Fruit fly (Drosophila melanogaster) whole organism, embryonic: ENCODE measurements around the gene Smox.

Source experiments
- Atf6 ChIP-seq: fragments of 200-800 bp; sonication (Bioruptor generic); IDR thresholded peaks from 2 replicates; pipeline ENCODE4 v1.3.6; 2022; ENCODE audit warnings: missing biosample characterization, missing genetic modification characterization
- CG10321 ChIP-seq: fragments of 200-800 bp; sonication (Bioruptor generic); IDR thresholded peaks from 2 replicates; pipeline ENCODE4 v1.3.6; 2022; ENCODE audit warnings: missing biosample characterization, missing genetic modification characterization
- CG10431 ChIP-seq: fragments of 200-800 bp; sonication (Bioruptor generic); optimal IDR thresholded peaks from 3 replicates; lab custom pipeline; 2018; ENCODE audit warnings: missing biosample characterization, mild to moderate bottlenecking, missing genetic modification characterization
- CG10462 ChIP-seq: fragments of 200-800 bp; sonication (Bioruptor generic); optimal IDR thresholded peaks from 2 replicates; lab custom pipeline; 2016; ENCODE audit warnings: missing biosample characterization, missing genetic modification characterization
- CG10979 ChIP-seq: fragments of 200-800 bp; sonication (Bioruptor generic); optimal IDR thresholded peaks from 2 replicates; lab custom pipeline; 2018; ENCODE audit warnings: missing biosample characterization, mild to moderate bottlenecking, missing genetic modification characterization, moderate library complexity
- CG12104 ChIP-seq: fragments of 200-800 bp; sonication (Bioruptor generic); optimal IDR thresholded peaks from 3 replicates; lab custom pipeline; 2016; ENCODE audit warnings: missing biosample characterization, missing genetic modification characterization
- CG12744 ChIP-seq: fragments of 200-800 bp; sonication (Bioruptor generic); optimal IDR thresholded peaks from 2 replicates; lab custom pipeline; 2016; ENCODE audit warnings: missing biosample characterization, missing genetic modification characterization
- CG12769 ChIP-seq: fragments of 200-800 bp; sonication (Bioruptor generic); optimal IDR thresholded peaks from 2 replicates; lab custom pipeline; 2019; ENCODE audit warnings: missing biosample characterization, mild to moderate bottlenecking, missing genetic modification characterization, moderate library complexity
- CG13624 ChIP-seq: fragments of 200-800 bp; sonication (Bioruptor generic); optimal IDR thresholded peaks from 2 replicates; lab custom pipeline; 2016; ENCODE audit warnings: missing biosample characterization, missing genetic modification characterization
- CG1529 ChIP-seq: fragments of 200-800 bp; sonication (Bioruptor generic); optimal IDR thresholded peaks from 3 replicates; lab custom pipeline; 2018; ENCODE audit warnings: missing biosample characterization, missing genetic modification characterization
- CG1603 ChIP-seq: fragments of 200-800 bp; sonication (Bioruptor generic); optimal IDR thresholded peaks from 2 replicates; lab custom pipeline; 2019; ENCODE audit warnings: missing biosample characterization, mild to moderate bottlenecking, missing genetic modification characterization, moderate library complexity
- CG17186 ChIP-seq: fragments of 200-800 bp; sonication (Bioruptor generic); optimal IDR thresholded peaks from 3 replicates; lab custom pipeline; 2017; ENCODE audit warnings: missing biosample characterization, missing genetic modification reagents, missing genetic modification characterization
- CG17802 ChIP-seq: fragments of 200-800 bp; sonication (Bioruptor generic); optimal IDR thresholded peaks from 2 replicates; lab custom pipeline; 2018; ENCODE audit warnings: missing biosample characterization, mild to moderate bottlenecking, missing genetic modification characterization, moderate library complexity
- CG1832 ChIP-seq: fragments of 200-800 bp; sonication (Bioruptor generic); optimal IDR thresholded peaks from 2 replicates; lab custom pipeline; 2017; ENCODE audit warnings: missing biosample characterization, mild to moderate bottlenecking, missing genetic modification characterization, inconsistent platforms
- CG2199 ChIP-seq: fragments of 200-800 bp; sonication (Bioruptor generic); IDR thresholded peaks from 3 replicates; pipeline ENCODE4 v1.3.6; 2022; ENCODE audit warnings: missing biosample characterization, missing genetic modification characterization
- CG33557 ChIP-seq: fragments of 200-800 bp; sonication (Bioruptor generic); optimal IDR thresholded peaks from 2 replicates; lab custom pipeline; 2019; ENCODE audit warnings: missing biosample characterization, mild to moderate bottlenecking, missing genetic modification characterization, moderate library complexity
- CG34376 ChIP-seq: fragments of 200-800 bp; sonication (Bioruptor generic); optimal IDR thresholded peaks from 2 replicates; lab custom pipeline; 2018; ENCODE audit warnings: missing biosample characterization, mild to moderate bottlenecking, missing genetic modification characterization
- CG34422 ChIP-seq: fragments of 200-800 bp; sonication (Bioruptor generic); IDR thresholded peaks from 3 replicates; pipeline ENCODE4 v1.3.6; 2022; ENCODE audit warnings: missing biosample characterization, missing genetic modification characterization
- CG4328 ChIP-seq: fragments of 200-800 bp; sonication (Bioruptor generic); optimal IDR thresholded peaks from 3 replicates; lab custom pipeline; 2017; ENCODE audit warnings: missing biosample characterization, missing genetic modification reagents, missing genetic modification characterization
- CG4730 ChIP-seq: fragments of 200-800 bp; sonication (Bioruptor generic); IDR thresholded peaks from 2 replicates; pipeline ENCODE4 v1.3.6; 2022; ENCODE audit warnings: missing biosample characterization, missing genetic modification characterization
- CG7372 ChIP-seq: fragments of 200-800 bp; sonication (Bioruptor generic); IDR thresholded peaks from 2 replicates; pipeline ENCODE4 v1.3.6; 2022; ENCODE audit warnings: missing biosample characterization, missing genetic modification characterization
- CG8089 ChIP-seq: fragments of 200-800 bp; sonication (Bioruptor generic); optimal IDR thresholded peaks from 3 replicates; lab custom pipeline; 2016; ENCODE audit warnings: missing biosample characterization, missing genetic modification characterization
- CG9797 ChIP-seq: fragments of 200-800 bp; sonication (Bioruptor generic); optimal IDR thresholded peaks from 3 replicates; lab custom pipeline; 2018; ENCODE audit warnings: missing biosample characterization, mild to moderate bottlenecking, missing genetic modification characterization
- CTCF ChIP-seq: fragments of 200-800 bp; sonication (Bioruptor generic); optimal IDR thresholded peaks from 2 replicates; lab custom pipeline; 2017; ENCODE audit warnings: missing biosample characterization, mild to moderate bottlenecking, missing genetic modification characterization, moderate library complexity
- Dp ChIP-seq: fragments of 200-800 bp; sonication (Bioruptor generic); optimal IDR thresholded peaks from 2 replicates; lab custom pipeline; 2018; ENCODE audit warnings: missing biosample characterization, mild to moderate bottlenecking, missing genetic modification characterization, moderate library complexity
- Ets65A ChIP-seq: fragments of 200-800 bp; sonication (Bioruptor generic); peaks from one replicate; lab custom pipeline; 2016; ENCODE audit warnings: missing biosample characterization, missing genetic modification characterization
- Ets97D ChIP-seq: fragments of 200-800 bp; sonication (Bioruptor generic); optimal IDR thresholded peaks from 3 replicates; lab custom pipeline; 2016; ENCODE audit warnings: missing biosample characterization, missing genetic modification characterization
- Fer3 ChIP-seq: fragments of 200-800 bp; sonication (Bioruptor generic); optimal IDR thresholded peaks from 2 replicates; lab custom pipeline; 2018; ENCODE audit warnings: missing biosample characterization, mild to moderate bottlenecking, missing genetic modification characterization, moderate library complexity
- HmgD ChIP-seq: fragments of 200-800 bp; sonication (Bioruptor generic); optimal IDR thresholded peaks from 3 replicates; lab custom pipeline; 2016; ENCODE audit warnings: missing biosample characterization, missing genetic modification characterization
- Hr78 ChIP-seq, 2 experiments: fragments of 200-800 bp in 1 of 2; fragments of >200 bp in 1 of 2; sonication (Bioruptor generic) in 1 of 2; optimal IDR thresholded peaks; 2 replicates each; lab custom pipeline; 2017 to 2019; ENCODE audit warnings: missing biosample characterization in 2 of 2, missing genetic modification characterization in 2 of 2, mild to moderate bottlenecking in 1 of 2, moderate library complexity in 1 of 2
- Max ChIP-seq: fragments of 200-800 bp; sonication (Bioruptor generic); optimal IDR thresholded peaks from 2 replicates; lab custom pipeline; 2016; ENCODE audit warnings: missing biosample characterization, mild to moderate bottlenecking, missing genetic modification characterization
- Meics ChIP-seq: fragments of 200-800 bp; sonication (Bioruptor generic); optimal IDR thresholded peaks from 2 replicates; lab custom pipeline; 2017; ENCODE audit warnings: missing biosample characterization, mild to moderate bottlenecking, missing genetic modification characterization
- PHDP ChIP-seq: fragments of 200-800 bp; sonication (Bioruptor generic); optimal IDR thresholded peaks from 3 replicates; lab custom pipeline; 2018; ENCODE audit warnings: missing biosample characterization, mild to moderate bottlenecking, missing genetic modification characterization, moderate library complexity
- Scr ChIP-seq: fragments of 200-800 bp; sonication (Bioruptor generic); IDR thresholded peaks from 2 replicates; pipeline ENCODE4 v1.3.6; 2022; ENCODE audit warnings: missing biosample characterization, missing genetic modification characterization; ENCODE audit not compliant: partially characterized antibody
- Sin3A ChIP-seq: fragments of >200 bp; optimal IDR thresholded peaks from 2 replicates; lab custom pipeline; 2018
- Sry-β ChIP-seq: fragments of 200-800 bp; sonication (Bioruptor generic); optimal IDR thresholded peaks from 2 replicates; lab custom pipeline; 2018; ENCODE audit warnings: missing biosample characterization, mild to moderate bottlenecking, missing genetic modification characterization, moderate library complexity
- Sry-δ ChIP-seq: fragments of 200-800 bp; sonication (Bioruptor generic); optimal IDR thresholded peaks from 2 replicates; lab custom pipeline; 2016; ENCODE audit warnings: missing biosample characterization, missing genetic modification characterization
- Stat92E ChIP-seq, 3 experiments: fragments of >200 bp in 2 of 3; fragments of 200-800 bp in 1 of 3; sonication (Bioruptor generic) in 1 of 3; optimal IDR thresholded peaks; 2 replicates each; lab custom pipeline; 2017 to 2019; ENCODE audit warnings: missing biosample characterization in 3 of 3, missing genetic modification characterization in 3 of 3, mild to moderate bottlenecking in 1 of 3, moderate library complexity in 1 of 3
- Trl ChIP-seq, 3 experiments: fragments of >200 bp in 2 of 3; fragments of 200-800 bp in 1 of 3; sonication (Bioruptor generic) in 1 of 3; optimal IDR thresholded peaks; 2 replicates in 1 of 3; 3 replicates in 2 of 3; lab custom pipeline; 2016 to 2017; ENCODE audit warnings: missing biosample characterization in 1 of 3, missing genetic modification characterization in 1 of 3
- crol ChIP-seq: fragments of 200-800 bp; sonication (Bioruptor generic); IDR thresholded peaks from 2 replicates; pipeline ENCODE4 v1.3.6; 2022; ENCODE audit warnings: missing biosample characterization, missing genetic modification characterization
- dysf ChIP-seq: fragments of 200-800 bp; sonication (Bioruptor generic); IDR thresholded peaks from 3 replicates; pipeline ENCODE4 v1.3.6; 2022; ENCODE audit warnings: missing biosample characterization, missing genetic modification characterization
- gt ChIP-seq: fragments of 200-800 bp; sonication (Bioruptor generic); IDR thresholded peaks from 2 replicates; pipeline ENCODE4 v1.3.6; 2022; ENCODE audit warnings: missing biosample characterization, missing genetic modification characterization
- kni ChIP-seq: fragments of 200-800 bp; sonication (Bioruptor generic); optimal IDR thresholded peaks from 3 replicates; lab custom pipeline; 2017; ENCODE audit warnings: mild to moderate bottlenecking, missing biosample characterization, missing genetic modification reagents, missing genetic modification characterization
- lmd ChIP-seq: fragments of 200-800 bp; sonication (Bioruptor generic); IDR thresholded peaks from 2 replicates; pipeline ENCODE4 v1.3.6; 2022; ENCODE audit warnings: missing biosample characterization, missing genetic modification characterization
- nom ChIP-seq: fragments of 200-800 bp; sonication (Bioruptor generic); optimal IDR thresholded peaks from 2 replicates; lab custom pipeline; 2017; ENCODE audit warnings: missing biosample characterization, missing genetic modification characterization, mild to moderate bottlenecking, moderate library complexity, missing genetic modification reagents
- pzg ChIP-seq: fragments of 200-800 bp; sonication (Bioruptor generic); optimal IDR thresholded peaks from 3 replicates; lab custom pipeline; 2018; ENCODE audit warnings: missing biosample characterization, mild to moderate bottlenecking, missing genetic modification characterization, moderate library complexity
- ranshi ChIP-seq: fragments of 200-800 bp; sonication (Bioruptor generic); IDR thresholded peaks from 2 replicates; pipeline ENCODE4 v1.3.6; 2022; ENCODE audit warnings: missing biosample characterization, missing genetic modification characterization
- sd ChIP-seq: fragments of 200-800 bp; sonication (Bioruptor generic); optimal IDR thresholded peaks from 3 replicates; lab custom pipeline; 2018; ENCODE audit warnings: missing biosample characterization, mild to moderate bottlenecking, missing genetic modification characterization, moderate library complexity
- stwl ChIP-seq: fragments of 200-800 bp; sonication (Bioruptor generic); optimal IDR thresholded peaks from 3 replicates; lab custom pipeline; 2018; ENCODE audit warnings: missing biosample characterization, mild to moderate bottlenecking, missing genetic modification characterization, moderate library complexity

Smox gene

dm6 chrX:8093722-8094177, 48.3 kb downstream of the Smox start, which contains the start of gene UbcE2H (continued):
- no peak for TF ChIP-seq CG17802 (tag; lab: Kevin White, UChicago)
- TF ChIP-seq CG10979 (tag; lab: Kevin White, UChicago): no peak
- TF ChIP-seq Ets97D (GFP tag; lab: Kevin White, UChicago): peak; percentile 91
- TF ChIP-seq Scr (GFP tag; lab: Robert Waterston, UW): no peak
- TF ChIP-seq CG17186: peak; percentile 23
- TF ChIP-seq gt (GFP tag; lab: Robert Waterston, UW): no peak
- TF ChIP-seq PHDP: no peak
- no peak for TF ChIP-seq CG2199 (GFP tag; lab: Robert Waterston, UW)
- peak; percentile 27 for TF ChIP-seq HmgD (GFP tag; lab: Kevin White, UChicago)
- no peak for TF ChIP-seq CG7372 (GFP tag; lab: Robert Waterston, UW)
- TF ChIP-seq CG8089: no peak
- peak; percentile 46 for TF ChIP-seq Sry-δ (GFP tag; lab: Kevin White, UChicago)
- peak; percentile 60 for TF ChIP-seq stwl
- TF ChIP-seq CG4328 (GFP tag; lab: Kevin White, UChicago): no peak
- TF ChIP-seq CG1603 (tag; lab: Kevin White, UChicago): peak; percentile 71
- TF ChIP-seq CG4730: no peak
- TF ChIP-seq Stat92E (GFP tag; optimal IDR thresholded peaks at IDR 0.05; lab: Kevin White, UChicago): no peak
- TF ChIP-seq Sin3A (lab: Kevin White, UChicago): no peak
- no peak for TF ChIP-seq Max (GFP tag; lab: Kevin White, UChicago)
- TF ChIP-seq Dp: peak; percentile 77
- TF ChIP-seq Sry-β: no peak
- peak; percentile 92 for TF ChIP-seq CG9797 (GFP tag; lab: Kevin White, UChicago)
- TF ChIP-seq CG10431 (GFP tag; lab: Kevin White, UChicago): no peak
- no peak for TF ChIP-seq CG12744 (GFP tag; lab: Kevin White, UChicago)
- TF ChIP-seq pzg (GFP tag; lab: Kevin White, UChicago): peak; percentile 91
- TF ChIP-seq CTCF (GFP tag; lab: Kevin White, UChicago): peak; percentile 61
- no peak for TF ChIP-seq dysf (GFP tag; lab: Robert Waterston, UW)
- no peak for TF ChIP-seq CG10462
- peak; percentile 8 for TF ChIP-seq CG1529 (GFP tag; lab: Kevin White, UChicago)
- peak; percentile 11; the same call in 1 of the 3 replicates for TF ChIP-seq CG34422 (GFP tag; lab: Robert Waterston, UW)
- TF ChIP-seq CG33557: no peak

dm6 chrX:8092893-8093721, 49.0 kb downstream of the Smox start:
- TF ChIP-seq CG1832 (peak; percentile 74), CG10321 (peak; percentile 75), ranshi (no peak), Fer3 (peak; percentile 9), Meics (GFP tag; lab: Kevin White, UChicago) (peak; percentile 14), kni (GFP tag; lab: Kevin White, UChicago) (peak; percentile 21), crol (GFP tag; lab: Robert Waterston, UW) (peak; percentile 45), Atf6 (GFP tag; lab: Robert Waterston, UW) (0 out of 2 replicates have a peak, but pooled peaks have one; percentile 23), nom (GFP tag; lab: Kevin White, UChicago) (peak; percentile 1), CG12769 (peak; percentile 23), sd (tag; lab: Kevin White, UChicago) (peak; percentile 7), CG12104 (GFP tag; lab: Kevin White, UChicago) (no peak), CG34376 (GFP tag; lab: Kevin White, UChicago) (peak; percentile 4), Trl (optimal IDR thresholded peaks at IDR 0.05; lab: Kevin White, UChicago) (no peak), Trl (GFP tag; optimal IDR thresholded peaks at IDR 0.05; lab: Kevin White, UChicago) (no peak), CG13624 (peak; percentile 95), Hr78 (GFP tag; optimal IDR thresholded peaks at IDR 0.05; lab: Kevin White, UChicago) (peak in 1 of 2 experiments; percentile 80), Ets65A (peak; percentile 59), lmd (0 out of 2 replicates have a peak, but pooled peaks have one; percentile 7)
